Worm (Caenorhabditis elegans): ENCODE data around the gene clec-246.
"Not testable (repeated sequence)": the region's sequence is repeated elsewhere in the genome, so short reads cannot be mapped to it uniquely, and the experiment has no call there.

DNA sequence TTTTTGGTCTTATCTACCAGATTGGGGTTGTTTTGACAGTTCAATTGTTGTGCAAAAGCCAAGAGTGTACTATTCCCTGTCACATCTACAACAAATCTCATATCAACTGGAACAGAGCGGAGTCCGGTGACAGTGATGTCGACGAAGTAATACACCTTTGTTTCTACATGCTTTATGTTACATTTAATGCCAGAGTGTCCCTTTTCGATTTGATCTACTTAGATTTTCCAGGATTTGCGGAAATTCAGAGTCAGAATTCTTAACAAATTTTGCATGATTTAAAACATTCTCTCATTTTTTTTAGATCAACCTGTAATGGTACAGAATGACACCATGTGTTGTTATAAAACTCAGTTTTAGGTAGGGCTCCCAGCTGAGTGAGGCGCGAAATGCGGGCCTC is 26.9 kb downstream of the clec-246 start, which contains the start of gene F16H6.8:
- TF ChIP-seq hnd-1 (tag; optimal IDR thresholded peaks at IDR 0.05); ama-1 (optimal IDR thresholded peaks at IDR 0.05); F13C5.2 (tag; optimal IDR thresholded peaks at IDR 0.05); tbx-37 (GFP tag; conservative IDR thresholded peaks at IDR 0.05); scrt-1 (GFP tag; IDR thresholded peaks at IDR 0.05): not testable (repeated sequence)

All from whole organism, early embryonic.